Worm (Caenorhabditis elegans) whole organism, L1 larva: ENCODE data around the gene npr-29.

Experiments used
- ama-1 ChIP-seq: fragments of 150-350 bp; optimal IDR thresholded peaks from 2 replicates; lab custom pipeline; 2014
- dpl-1 ChIP-seq, 3 experiments: fragments of 150-350 bp in 2 of 3; sonication (generic microtip) in 1 of 3; optimal IDR thresholded peaks; 2 replicates each; lab custom pipeline; 2014 to 2017; ENCODE audit warnings: missing biosample characterization in 3 of 3, missing genetic modification characterization in 3 of 3, missing genetic modification reagents in 3 of 3
- egl-27 ChIP-seq, 2 experiments: fragments of 150-350 bp in 1 of 2; sonication (generic microtip); optimal IDR thresholded peaks; 3 replicates each; lab custom pipeline; 2017 to 2018; ENCODE audit warnings: missing biosample characterization in 2 of 2, missing genetic modification characterization in 2 of 2, missing genetic modification reagents in 2 of 2
- elt-3 ChIP-seq, 6 experiments: fragments of 150-350 bp in 1 of 6; sonication (generic microtip); optimal IDR thresholded peaks; 2 replicates each; lab custom pipeline; 2017 to 2018; ENCODE audit warnings: missing biosample characterization in 6 of 6, missing genetic modification characterization in 6 of 6, inconsistent platforms in 1 of 6
- lin-15B ChIP-seq: fragments of 150-350 bp; sonication (generic microtip); optimal IDR thresholded peaks from 3 replicates; lab custom pipeline; 2014; ENCODE audit warnings: missing biosample characterization, missing genetic modification characterization
- lir-3 ChIP-seq: sonication (generic microtip); optimal IDR thresholded peaks from 2 replicates; lab custom pipeline; 2016; ENCODE audit warnings: mild to moderate bottlenecking, missing genetic modification characterization, moderate library complexity, missing compliant biosample characterization; ENCODE audit not compliant: poor library complexity
- nhr-237 ChIP-seq: fragments of 150-350 bp; optimal IDR thresholded peaks from 2 replicates; lab custom pipeline; 2014; ENCODE audit warnings: missing biosample characterization, missing genetic modification characterization
- nhr-77 ChIP-seq: fragments of 150-350 bp; optimal IDR thresholded peaks from 2 replicates; lab custom pipeline; 2014; ENCODE audit warnings: missing biosample characterization, missing genetic modification characterization
- pqm-1 ChIP-seq: sonication (generic microtip); optimal IDR thresholded peaks from 3 replicates; lab custom pipeline; 2017; ENCODE audit warnings: missing biosample characterization, missing genetic modification characterization
- tlp-1 ChIP-seq: fragments of 150-350 bp; optimal IDR thresholded peaks from 2 replicates; lab custom pipeline; 2014; ENCODE audit warnings: missing biosample characterization, missing genetic modification characterization
- unc-62 ChIP-seq: fragments of 150-350 bp; optimal IDR thresholded peaks from 2 replicates; lab custom pipeline; 2014; ENCODE audit warnings: missing biosample characterization, missing genetic modification reagents, missing genetic modification characterization

- TF ChIP-seq nhr-237 (tag; lab: Kevin White, UChicago) = no peak
- TF ChIP-seq tlp-1 (tag; lab: Kevin White, UChicago) = no peak
- no peak for TF ChIP-seq elt-3 (tag; optimal IDR thresholded peaks at IDR 0.05; lab: Kevin White, UChicago)
- TF ChIP-seq lir-3 = no peak
- TF ChIP-seq pqm-1 (tag; lab: Kevin White, UChicago) = no peak
- TF ChIP-seq dpl-1 (GFP tag; optimal IDR thresholded peaks at IDR 0.05; lab: Kevin White, UChicago) = no peak
- no peak for TF ChIP-seq egl-27 (tag; optimal IDR thresholded peaks at IDR 0.05; lab: Kevin White, UChicago)
- no peak for TF ChIP-seq nhr-77 (tag; lab: Kevin White, UChicago)
- no peak for TF ChIP-seq ama-1 (lab: Kevin White, UChicago)
- TF ChIP-seq lin-15B (tag; lab: Kevin White, UChicago) = no peak
- no peak for TF ChIP-seq unc-62 (GFP tag; lab: Kevin White, UChicago)
Measured at ce11 chrIII:9236228-9236627, 21.0 kb upstream of the npr-29 start, which contains the start of gene T23G5.2.
